Worm (Caenorhabditis elegans) whole organism, L4 larva: ENCODE results near the gene pigw-1.
A peak's percentile ranks its signal among the peaks of the same experiment; 100 is the strongest.

Experiments used
- D1046.2 ChIP-seq: fragments of 200-800 bp; sonication (Bioruptor generic); IDR thresholded peaks from 2 replicates; pipeline ENCODE4 v1.3.6; 2022; ENCODE audit warnings: missing genetic modification characterization, missing compliant biosample characterization
- F26F4.8 ChIP-seq: fragments of 200-800 bp; sonication (Bioruptor generic); conservative IDR thresholded peaks from 2 replicates; pipeline ENCODE4 v1.3.6; 2022; ENCODE audit warnings: missing genetic modification characterization, missing compliant biosample characterization
- F44E2.7 ChIP-seq: fragments of 200-800 bp; sonication (Bioruptor generic); IDR thresholded peaks from 2 replicates; pipeline ENCODE4 v2.1.2; 2022; ENCODE audit warnings: missing genetic modification characterization, missing compliant biosample characterization
- Y105C5A.15 ChIP-seq: fragments of 200-800 bp; sonication (Bioruptor generic); IDR thresholded peaks from 2 replicates; pipeline ENCODE4 v1.3.6; 2022; ENCODE audit warnings: missing genetic modification characterization, missing compliant biosample characterization
- Y5F2A.4 ChIP-seq: fragments of 200-800 bp; sonication (Bioruptor generic); optimal IDR thresholded peaks from 2 replicates; lab custom pipeline; 2018; ENCODE audit warnings: mild to moderate bottlenecking, missing genetic modification characterization, missing compliant biosample characterization
- aha-1 ChIP-seq: fragments of 150-350 bp; peaks from one replicate; lab custom pipeline; 2014; ENCODE audit warnings: missing biosample characterization, missing genetic modification characterization
- attf-4 ChIP-seq: sonication (generic microtip); optimal IDR thresholded peaks from 3 replicates; lab custom pipeline; 2017; ENCODE audit warnings: missing biosample characterization, missing genetic modification characterization
- ceh-28 ChIP-seq: fragments of 150-350 bp; optimal IDR thresholded peaks from 2 replicates; lab custom pipeline; 2014; ENCODE audit warnings: missing biosample characterization, missing genetic modification reagents, missing genetic modification characterization
- ceh-62 ChIP-seq: sonication (generic microtip); optimal IDR thresholded peaks from 2 replicates; lab custom pipeline; 2017; ENCODE audit warnings: missing biosample characterization, missing genetic modification characterization
- ces-1 ChIP-seq: fragments of 150-350 bp; sonication (generic microtip); optimal IDR thresholded peaks from 4 replicates; lab custom pipeline; 2014; ENCODE audit warnings: missing biosample characterization, missing genetic modification reagents, missing genetic modification characterization
- daf-16 ChIP-seq, 3 experiments: sonication (generic microtip); optimal IDR thresholded peaks; 2 replicates each; lab custom pipeline; 2016 to 2017; ENCODE audit warnings: missing genetic modification characterization in 3 of 3, missing genetic modification reagents in 3 of 3, mild to moderate bottlenecking in 2 of 3, missing compliant biosample characterization in 2 of 3, missing biosample characterization in 1 of 3, moderate library complexity in 1 of 3
- dmd-6 ChIP-seq: fragments of 200-800 bp; sonication (Bioruptor generic); IDR thresholded peaks from 2 replicates; pipeline ENCODE4 v1.3.6; 2022; ENCODE audit warnings: missing genetic modification reagents, missing genetic modification characterization, missing compliant biosample characterization
- dmd-9 ChIP-seq: fragments of 200-800 bp; sonication (Bioruptor generic); IDR thresholded peaks from 2 replicates; pipeline ENCODE4 v1.3.6; 2022; ENCODE audit warnings: missing genetic modification reagents, missing genetic modification characterization, missing compliant biosample characterization
- egl-43 ChIP-seq: fragments of 200-800 bp; sonication (Bioruptor generic); IDR thresholded peaks from 2 replicates; pipeline ENCODE4 v1.3.6; 2022; ENCODE audit warnings: missing genetic modification reagents, missing genetic modification characterization, missing compliant biosample characterization
- hlh-11 ChIP-seq: fragments of 200-800 bp; sonication (Bioruptor generic); optimal IDR thresholded peaks from 2 replicates; lab custom pipeline; 2018; ENCODE audit warnings: mild to moderate bottlenecking, missing genetic modification characterization, missing compliant biosample characterization
- hmg-1.1 ChIP-seq: fragments of 200-800 bp; sonication (Bioruptor generic); IDR thresholded peaks from 2 replicates; pipeline ENCODE4 v1.3.6; 2022; ENCODE audit warnings: missing genetic modification reagents, missing genetic modification characterization, missing compliant biosample characterization
- lin-15B ChIP-seq: fragments of 150-350 bp; sonication (generic microtip); optimal IDR thresholded peaks from 3 replicates; lab custom pipeline; 2014; ENCODE audit warnings: missing biosample characterization, missing genetic modification characterization
- lin-38 ChIP-seq: fragments of 200-800 bp; sonication (Bioruptor generic); IDR thresholded peaks from 2 replicates; pipeline ENCODE4 v1.3.6; 2022; ENCODE audit warnings: missing genetic modification reagents, missing genetic modification characterization, missing compliant biosample characterization
- madf-5 ChIP-seq, 2 experiments: fragments of 200-800 bp; sonication (Bioruptor generic); IDR thresholded peaks; 2 replicates each; pipeline ENCODE4 v1.3.6; 2022; ENCODE audit warnings: missing compliant biosample characterization in 2 of 2, missing genetic modification characterization in 2 of 2
- mxl-2 ChIP-seq: fragments of 200-800 bp; sonication (Bioruptor generic); conservative IDR thresholded peaks from 2 replicates; pipeline ENCODE4 v1.3.6; 2022; ENCODE audit warnings: missing genetic modification reagents, missing genetic modification characterization, missing compliant biosample characterization
- nhr-10 ChIP-seq: fragments of 150-350 bp; optimal IDR thresholded peaks from 2 replicates; lab custom pipeline; 2014; ENCODE audit warnings: missing biosample characterization, missing genetic modification characterization
- nhr-102 ChIP-seq: sonication (generic microtip); optimal IDR thresholded peaks from 2 replicates; lab custom pipeline; 2016; ENCODE audit warnings: mild to moderate bottlenecking, missing genetic modification characterization, moderate library complexity, missing compliant biosample characterization
- nhr-111 ChIP-seq: fragments of 200-800 bp; sonication (Bioruptor generic); optimal IDR thresholded peaks from 2 replicates; lab custom pipeline; 2018; ENCODE audit warnings: mild to moderate bottlenecking, missing genetic modification characterization, missing compliant biosample characterization
- nhr-42 ChIP-seq: fragments of 200-800 bp; sonication (Bioruptor generic); IDR thresholded peaks from 2 replicates; pipeline ENCODE4 v1.3.6; 2022; ENCODE audit warnings: missing genetic modification characterization, missing compliant biosample characterization
- pqm-1 ChIP-seq: sonication (generic microtip); optimal IDR thresholded peaks from 2 replicates; lab custom pipeline; 2017; ENCODE audit warnings: missing biosample characterization, missing genetic modification characterization
- rbr-2 ChIP-seq: sonication (generic microtip); optimal IDR thresholded peaks from 2 replicates; lab custom pipeline; 2016; ENCODE audit warnings: missing genotype, missing genetic modification characterization, missing compliant biosample characterization
- set-16 ChIP-seq: fragments of 200-800 bp; sonication (Bioruptor generic); IDR thresholded peaks from 2 replicates; pipeline ENCODE4 v1.3.6; 2022; ENCODE audit warnings: missing genetic modification reagents, missing genetic modification characterization, missing compliant biosample characterization
- skn-1 ChIP-seq: fragments of 150-350 bp; optimal IDR thresholded peaks from 2 replicates; lab custom pipeline; 2014; ENCODE audit warnings: missing biosample characterization, missing genetic modification characterization
- unc-39 ChIP-seq: sonication (generic microtip); optimal IDR thresholded peaks from 2 replicates; lab custom pipeline; 2017; ENCODE audit warnings: missing biosample characterization, missing genetic modification characterization
- unc-62 ChIP-seq, 3 experiments: fragments of 150-350 bp in 1 of 3; sonication (generic microtip); optimal IDR thresholded peaks in 2 of 3; peaks in 1 of 3; 1 replicate in 1 of 3; 2 replicates in 2 of 3; lab custom pipeline; 2014 to 2017; ENCODE audit warnings: missing biosample characterization in 3 of 3, missing genetic modification characterization in 3 of 3, missing genetic modification reagents in 3 of 3, missing genotype in 1 of 3
- zag-1 ChIP-seq: fragments of 150-350 bp; optimal IDR thresholded peaks from 2 replicates; lab custom pipeline; 2014; ENCODE audit warnings: missing biosample characterization, missing genetic modification characterization

The pigw-1 gene

DNA sequence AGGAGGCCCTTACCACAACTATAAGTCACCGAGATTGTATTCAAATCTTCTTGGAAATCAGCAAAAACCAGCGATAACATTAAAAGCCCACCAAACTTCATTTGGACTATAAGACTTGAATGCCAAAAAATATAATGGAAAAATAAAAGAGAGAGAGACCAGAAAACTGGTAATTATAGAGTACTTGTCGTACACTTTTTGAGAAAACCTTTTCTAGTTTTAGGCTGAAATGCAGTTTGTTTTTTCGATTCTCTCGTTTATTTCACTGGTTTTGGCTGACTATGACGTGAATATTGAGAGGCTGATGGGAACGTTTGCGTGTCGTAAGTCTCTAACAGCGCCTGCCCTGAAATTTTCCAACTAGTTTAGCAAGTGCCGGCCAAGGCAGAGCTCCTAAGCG is 45.8 kb upstream of the pigw-1 start, which contains the start of the genes irld-64 and irld-63 (continued):
- TF ChIP-seq nhr-111 (GFP tag; lab: Kevin White, UChicago), result no peak
- TF ChIP-seq Y5F2A.4 (GFP tag; lab: Kevin White, UChicago), result no peak
- TF ChIP-seq rbr-2 (tag; lab: Kevin White, UChicago), result no peak

DNA sequence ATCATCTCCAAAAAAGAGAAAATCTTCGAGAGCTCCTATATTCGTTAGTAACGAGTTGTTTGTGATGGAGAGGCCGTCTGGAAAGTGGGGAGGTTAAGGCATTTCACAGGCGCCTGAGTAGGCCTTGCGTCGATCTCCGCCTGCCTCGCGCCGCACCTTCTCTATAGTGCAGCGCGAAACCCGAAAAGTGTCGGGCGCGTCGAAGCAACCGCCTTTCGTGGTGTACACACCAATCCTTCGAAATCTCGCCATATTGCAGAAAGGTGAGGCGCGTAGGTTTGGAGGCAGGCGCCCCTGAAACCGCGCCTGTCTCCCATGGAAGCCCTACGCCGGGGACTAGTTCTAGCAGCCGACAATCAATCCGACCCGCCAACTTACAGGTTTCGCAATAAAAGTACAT is 45.1 kb upstream of the pigw-1 start:
- TF ChIP-seq D1046.2 (0 out of 2 replicates have a peak, but pooled peaks have one; percentile 41), egl-43 (GFP tag; lab: Robert Waterston, UW) (0 out of 2 replicates have a peak, but pooled peaks have one; percentile 12), set-16 (GFP tag; lab: Robert Waterston, UW) (peak; percentile 77), daf-16 (GFP tag; optimal IDR thresholded peaks at IDR 0.05; lab: Kevin White, UChicago) (no peak), daf-16 (tag; optimal IDR thresholded peaks at IDR 0.05; lab: Kevin White, UChicago) (no peak)

DNA sequence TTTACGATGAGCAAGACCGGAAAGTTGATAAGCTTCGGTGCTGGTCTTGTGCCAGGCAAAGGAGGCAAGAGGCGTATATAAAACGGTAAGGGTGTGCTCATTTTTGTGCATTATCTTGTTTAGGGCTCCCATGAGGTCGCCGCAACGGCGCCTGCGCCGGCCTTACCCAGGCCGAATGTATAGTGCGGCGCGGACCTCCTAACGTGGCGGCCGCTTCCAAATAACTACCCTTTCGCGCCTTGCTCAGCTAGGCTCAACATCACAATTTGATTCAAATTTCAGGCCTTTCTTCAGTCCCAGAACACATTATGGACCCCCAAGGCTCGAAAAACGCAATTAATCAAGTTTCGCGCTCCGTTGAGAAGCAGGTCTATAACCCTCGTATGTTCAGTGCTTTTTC is 42.8 kb upstream of the pigw-1 start, which contains the start of the genes ZK355.3 and ZK355.8:
ZK355.3 (minus strand) TSS at position 101 of the 400 bp plus-strand sequence.
ZK355.8 (plus strand) TSS at position 272 of the 400 bp plus-strand sequence.
- TF ChIP-seq unc-62 (GFP tag; optimal IDR thresholded peaks at IDR 0.05 in 1 of 2; lab: Kevin White, UChicago) (peak in 1 of 2 experiments; percentile 22), unc-62 (tag; optimal IDR thresholded peaks at IDR 0.05; lab: Kevin White, UChicago) (no peak), set-16 (GFP tag; lab: Robert Waterston, UW) (peak; percentile 40), aha-1 (peak; percentile 79), nhr-102 (tag; lab: Kevin White, UChicago) (no peak)
- TF ChIP-seq, all 104 proteins: peak for 3

DNA sequence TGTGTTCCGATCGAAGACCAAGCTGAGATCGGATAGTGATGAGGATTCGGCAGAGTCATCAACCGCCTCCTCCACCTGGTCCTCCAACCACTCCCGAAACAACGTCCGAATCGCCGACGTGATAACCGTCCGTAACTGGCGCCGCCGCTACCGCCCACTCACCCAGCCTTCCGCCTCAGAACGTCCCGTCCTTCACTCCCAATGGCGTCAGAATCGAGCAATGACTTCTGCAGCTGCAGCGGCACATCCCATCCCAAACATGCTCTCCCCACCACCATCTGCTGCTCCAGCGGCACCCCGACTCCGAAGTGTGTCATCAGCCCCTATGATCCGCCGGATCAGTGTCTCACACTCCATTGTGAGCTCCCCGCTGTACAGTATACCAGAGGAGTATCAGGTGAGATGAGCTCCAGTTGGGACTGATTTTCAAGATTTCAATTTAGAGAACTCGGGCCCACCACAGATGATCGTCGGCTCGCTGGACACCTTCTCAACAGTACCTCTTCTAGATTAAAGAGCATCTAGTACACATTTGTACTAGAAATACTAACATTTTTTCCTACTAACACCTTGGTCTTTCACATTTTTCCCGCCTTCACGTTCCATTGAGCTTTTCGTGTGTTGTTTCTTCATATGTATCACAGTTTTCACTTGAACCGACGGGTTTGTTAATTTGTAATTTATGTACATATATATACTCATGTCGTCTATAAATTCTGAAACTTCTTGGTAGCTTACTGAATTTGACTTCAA is 41.3 kb upstream of the pigw-1 start:
- TF ChIP-seq skn-1 (tag; lab: Kevin White, UChicago) (no peak), madf-5 (GFP tag; IDR thresholded peaks at IDR 0.05; lab: Robert Waterston, UW) (no peak), ceh-62 (no peak), set-16 (GFP tag; lab: Robert Waterston, UW) (peak; percentile 90), hmg-1.1 (GFP tag; lab: Robert Waterston, UW) (no peak), zag-1 (no peak), nhr-42 (peak; percentile 17; the same call in 1 of the 2 replicates), unc-62 (GFP tag; optimal IDR thresholded peaks at IDR 0.05 in 1 of 2; lab: Kevin White, UChicago) (peak in 1 of 2 experiments; percentile 80), unc-62 (tag; optimal IDR thresholded peaks at IDR 0.05; lab: Kevin White, UChicago) (no peak)
- TF ChIP-seq, all 104 proteins: peak for 3

DNA sequence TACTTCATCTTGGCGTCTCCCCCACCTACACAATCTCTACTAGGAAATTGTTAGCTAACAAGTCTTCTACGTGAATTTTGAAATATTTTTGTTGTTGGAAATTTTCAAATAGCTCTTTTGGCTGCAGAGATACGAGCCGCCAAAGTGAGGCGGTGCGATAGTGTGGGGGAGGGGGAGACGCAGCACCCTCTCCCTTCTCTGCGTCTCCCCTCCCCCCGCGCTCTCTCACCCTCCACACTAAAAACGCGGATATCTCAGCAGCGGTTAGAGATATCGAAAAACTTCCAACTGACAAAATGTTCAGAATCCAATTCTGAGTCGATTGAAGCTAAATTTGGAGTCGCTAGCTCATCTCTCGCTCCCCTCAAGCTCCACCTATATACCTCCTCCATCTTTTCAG is 40.3 kb upstream of the pigw-1 start:
- TF ChIP-seq lin-38 (GFP tag; lab: Robert Waterston, UW) (no peak), attf-4 (tag; lab: Kevin White, UChicago) (no peak), ceh-28 (tag; lab: Kevin White, UChicago) (no peak), ces-1 (GFP tag; lab: Kevin White, UChicago) (no peak), Y105C5A.15 (GFP tag; lab: Robert Waterston, UW) (no peak), dmd-9 (GFP tag; lab: Robert Waterston, UW) (no peak), aha-1 (peak; percentile 13), mxl-2 (GFP tag; lab: Robert Waterston, UW) (no peak), unc-39 (tag; lab: Kevin White, UChicago) (no peak), set-16 (GFP tag; lab: Robert Waterston, UW) (peak; percentile 69), lin-15B (no peak), F44E2.7 (GFP tag; lab: Robert Waterston, UW) (no peak)

DNA sequence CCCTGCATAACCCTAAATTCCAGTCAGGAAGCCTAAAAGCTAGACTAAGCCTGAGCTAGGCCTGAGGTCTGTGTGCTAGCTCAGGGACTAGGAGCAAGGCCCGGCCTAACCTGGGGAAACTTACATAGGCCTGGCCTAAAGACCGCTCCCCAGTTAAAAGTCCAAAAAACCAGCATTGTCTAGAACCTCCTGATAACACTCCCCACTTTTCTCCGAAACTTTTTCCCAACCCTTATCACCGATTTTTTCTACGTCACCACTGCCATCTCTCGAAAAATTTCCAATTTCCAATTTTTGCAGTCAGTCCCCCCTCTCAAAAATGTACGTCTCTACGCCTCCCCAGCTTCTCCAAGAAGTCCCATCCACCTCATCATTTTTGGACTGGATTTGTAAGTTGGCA is 38.9 kb upstream of the pigw-1 start, which contains the start of gene ZK355.2:
ZK355.2 (plus strand) TSS at position 301 of the 400 bp plus-strand sequence.
- TF ChIP-seq hlh-11 (tag; lab: Kevin White, UChicago) (no peak), daf-16 (GFP tag; optimal IDR thresholded peaks at IDR 0.05; lab: Kevin White, UChicago) (no peak), daf-16 (tag; optimal IDR thresholded peaks at IDR 0.05; lab: Kevin White, UChicago) (peak; percentile 8), F26F4.8 (no peak), nhr-10 (tag; lab: Kevin White, UChicago) (no peak), dmd-6 (GFP tag; lab: Robert Waterston, UW) (peak; percentile 34; the same call in 1 of the 2 replicates), pqm-1 (peak; percentile 5)
- TF ChIP-seq, all 104 proteins: peak for 3
